Fruit fly (Drosophila melanogaster) whole organism, embryonic: Measurements from ENCODE around the gene CG31804.

Experiments
- CG14441 ChIP-seq: fragments of 200-800 bp; sonication (Bioruptor generic); IDR thresholded peaks from 2 replicates; pipeline ENCODE4 v1.3.6; 2022; ENCODE audit warnings: missing biosample characterization, missing genetic modification characterization
- CG33213 ChIP-seq: fragments of 200-800 bp; sonication (Bioruptor generic); optimal IDR thresholded peaks from 3 replicates; lab custom pipeline; 2016; ENCODE audit warnings: missing biosample characterization, missing genetic modification characterization
- hkb ChIP-seq, 2 experiments: fragments of 200-800 bp in 1 of 2; fragments of >200 bp in 1 of 2; sonication (Bioruptor generic) in 1 of 2; IDR thresholded peaks in 1 of 2; optimal IDR thresholded peaks in 1 of 2; 2 replicates each; pipeline versions ENCODE4 v1.3.6 to Lab custom; 2017 to 2022; ENCODE audit warnings: missing biosample characterization in 1 of 2, missing genetic modification characterization in 1 of 2
- ranshi ChIP-seq: fragments of 200-800 bp; sonication (Bioruptor generic); IDR thresholded peaks from 2 replicates; pipeline ENCODE4 v1.3.6; 2022; ENCODE audit warnings: missing biosample characterization, missing genetic modification characterization
- seq ChIP-seq: fragments of 200-800 bp; sonication (Bioruptor generic); IDR thresholded peaks from 2 replicates; pipeline ENCODE4 v1.3.6; 2022; ENCODE audit warnings: missing biosample characterization, missing genetic modification characterization
- usp ChIP-seq: fragments of >200 bp; optimal IDR thresholded peaks from 2 replicates; lab custom pipeline; 2017; ENCODE audit warnings: missing biosample characterization, missing genetic modification characterization

DNA sequence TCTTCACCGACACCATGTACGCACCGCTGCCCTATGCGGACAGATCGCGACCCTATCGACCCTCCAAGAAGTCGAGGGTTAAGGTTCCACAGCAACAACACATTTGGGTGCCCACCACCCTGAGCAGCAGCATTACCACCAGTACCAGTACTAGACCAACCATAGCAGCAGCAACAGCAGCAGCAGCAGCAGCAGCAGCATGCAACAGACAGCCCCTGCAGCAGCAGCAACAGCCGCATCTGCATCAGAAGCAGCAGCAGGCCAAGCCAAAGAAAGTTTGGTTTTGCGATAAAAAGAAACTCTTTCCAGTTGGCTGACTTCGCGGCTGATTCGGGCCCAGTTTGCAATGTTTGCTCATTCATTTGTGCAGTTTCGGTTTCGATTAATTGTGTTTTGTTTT lies 39.2 kb downstream of the CG31804 start:
- TF ChIP-seq ranshi (GFP tag; lab: Robert Waterston, UW) (no peak), usp (GFP tag; lab: Kevin White, UChicago) (no peak), CG14441 (no peak), hkb (optimal IDR thresholded peaks at IDR 0.05; lab: Kevin White, UChicago) (no peak), hkb (GFP tag; IDR thresholded peaks at IDR 0.05; lab: Robert Waterston, UW) (no peak), CG33213 (GFP tag; lab: Kevin White, UChicago) (no peak), seq (GFP tag; lab: Robert Waterston, UW) (no peak)
